Fruit fly (Drosophila melanogaster) S2 (cell line): ENCODE results near the gene Tim9a.

Experiments used
- CG8478 ChIP-seq: fragments of >200 bp; optimal IDR thresholded peaks from 2 replicates; lab custom pipeline; 2018
- CTCF ChIP-seq, 2 experiments: fragments of >200 bp; optimal IDR thresholded peaks; 2 replicates each; lab custom pipeline; 2018

DNA sequence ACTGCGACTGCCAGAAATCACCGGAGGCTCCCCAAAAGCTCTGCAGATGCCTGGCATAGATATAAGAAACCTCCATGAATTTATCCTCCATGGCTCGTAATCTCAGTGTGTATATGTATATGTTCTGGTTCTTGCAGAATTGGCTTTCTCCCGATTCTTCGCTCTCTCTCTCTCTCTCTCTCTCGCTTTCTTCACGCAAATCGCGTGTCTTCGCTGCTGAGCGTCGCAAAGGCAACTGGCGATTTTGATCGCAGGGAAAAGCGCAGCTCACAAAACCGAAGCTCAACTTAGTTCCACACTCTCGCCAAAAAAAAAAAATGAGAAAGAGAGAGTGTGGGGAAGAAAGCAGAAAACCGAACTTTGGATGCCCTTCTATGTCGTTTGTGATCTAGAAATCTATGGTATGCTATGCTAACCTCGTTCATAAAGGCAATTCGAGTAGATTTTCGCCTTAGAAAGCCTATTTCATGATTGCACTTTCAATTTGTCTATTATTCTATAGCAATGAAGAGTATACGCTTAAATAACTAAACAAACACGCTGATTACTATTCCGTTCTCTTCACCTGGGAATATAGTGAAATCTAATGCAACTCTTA lies 26.5 kb downstream of the Tim9a start:
- TF ChIP-seq CG8478 (lab: Kevin White, UChicago) (no peak), CTCF (optimal IDR thresholded peaks at IDR 0.05; lab: Kevin White, UChicago) (no peak)
